Worm (Caenorhabditis elegans): ENCODE results near the gene K05G3.1.

- TF ChIP-seq elt-1 (tag; optimal IDR thresholded peaks at IDR 0.05), result no peak
- TF ChIP-seq nhr-12 (tag; optimal IDR thresholded peaks at IDR 0.05), result no peak
- no peak for TF ChIP-seq ama-1 (optimal IDR thresholded peaks at IDR 0.05)
- TF ChIP-seq unc-62 (GFP tag; optimal IDR thresholded peaks at IDR 0.05), result no peak
- TF ChIP-seq ZK546.5 (tag; optimal IDR thresholded peaks at IDR 0.05), result no peak
- TF ChIP-seq nhr-11 (tag; optimal IDR thresholded peaks at IDR 0.05), result no peak
- no peak for TF ChIP-seq skn-1 (tag; optimal IDR thresholded peaks at IDR 0.05)
- TF ChIP-seq fos-1 (tag; optimal IDR thresholded peaks at IDR 0.05), result no peak
- TF ChIP-seq mdl-1 (tag; optimal IDR thresholded peaks at IDR 0.05), result no peak
- TF ChIP-seq blmp-1 (tag; optimal IDR thresholded peaks at IDR 0.05; ENCODE audit: insufficient read depth), result no peak
- TF ChIP-seq ceh-82 (tag; optimal IDR thresholded peaks at IDR 0.05), result no peak
- TF ChIP-seq ceh-16 (tag; optimal IDR thresholded peaks at IDR 0.05), result no peak
- TF ChIP-seq nhr-237 (tag; optimal IDR thresholded peaks at IDR 0.05), result no peak
- no peak for TF ChIP-seq nhr-77 (tag; optimal IDR thresholded peaks at IDR 0.05)
Measured at ce11 chrX:16461319-16461718, 39.8 kb upstream of the K05G3.1 start.
